Fruit fly (Drosophila melanogaster) whole organism, wandering third instar larva: ENCODE results near the gene arg.

ENCODE experiments used
- Abd-B ChIP-seq: fragments of >200 bp; optimal IDR thresholded peaks from 2 replicates; lab custom pipeline; 2017; ENCODE audit warnings: missing biosample characterization, missing genetic modification characterization
- CG32264 ChIP-seq: fragments of 200-800 bp; sonication (Bioruptor generic); optimal IDR thresholded peaks from 2 replicates; lab custom pipeline; 2016; ENCODE audit warnings: missing biosample characterization, missing genetic modification characterization
- CG9705 ChIP-seq: fragments of 200-800 bp; sonication (Bioruptor generic); optimal IDR thresholded peaks from 2 replicates; lab custom pipeline; 2018; ENCODE audit warnings: missing biosample characterization, mild to moderate bottlenecking, missing genetic modification characterization
- CrebA ChIP-seq: fragments of 200-800 bp; sonication (Bioruptor generic); optimal IDR thresholded peaks from 2 replicates; lab custom pipeline; 2016; ENCODE audit warnings: missing biosample characterization, mild to moderate bottlenecking, missing genetic modification characterization, borderline replicate concordance
- Dfd ChIP-seq: fragments of >200 bp; optimal IDR thresholded peaks from 2 replicates; lab custom pipeline; 2017; ENCODE audit warnings: missing biosample characterization, missing genetic modification characterization
- Dif ChIP-seq: fragments of 200-275, 200-300 bp; sonication (Bioruptor generic); optimal IDR thresholded peaks from 2 replicates; lab custom pipeline; 2018; ENCODE audit warnings: missing biosample characterization, missing genetic modification characterization; ENCODE audit not compliant: partially characterized antibody
- GATAd ChIP-seq: sonication (Bioruptor generic); optimal IDR thresholded peaks from 2 replicates; lab custom pipeline; 2016; ENCODE audit warnings: missing biosample characterization, missing genetic modification characterization
- HLH106 ChIP-seq: fragments of 200-800 bp; optimal IDR thresholded peaks from 3 replicates; lab custom pipeline; 2019; ENCODE audit warnings: missing biosample characterization, mild to moderate bottlenecking, missing genetic modification characterization, moderate library complexity
- Hnf4 ChIP-seq: fragments of 200-800 bp; sonication (Bioruptor generic); optimal IDR thresholded peaks from 2 replicates; lab custom pipeline; 2016; ENCODE audit warnings: missing biosample characterization, mild to moderate bottlenecking, missing genetic modification characterization
- Hr78 ChIP-seq: fragments of >200 bp; optimal IDR thresholded peaks from 2 replicates; lab custom pipeline; 2017; ENCODE audit warnings: missing biosample characterization, missing genetic modification characterization
- Hr83 ChIP-seq: fragments of 200-300 bp; sonication (Bioruptor generic); optimal IDR thresholded peaks from 2 replicates; lab custom pipeline; 2016; ENCODE audit warnings: missing biosample characterization, mild to moderate bottlenecking, missing genetic modification characterization, moderate library complexity; ENCODE audit not compliant: poor library complexity, severe bottlenecking
- Jra ChIP-seq: sonication (Bioruptor generic); optimal IDR thresholded peaks from 2 replicates; lab custom pipeline; 2016; ENCODE audit warnings: missing biosample characterization, missing genetic modification characterization
- Mio ChIP-seq: sonication (Bioruptor generic); optimal IDR thresholded peaks from 2 replicates; lab custom pipeline; 2016; ENCODE audit warnings: missing biosample characterization, missing genetic modification characterization
- Myc ChIP-seq: fragments of >200 bp; optimal IDR thresholded peaks from 2 replicates; lab custom pipeline; 2017
- N ChIP-seq: fragments of >200 bp; optimal IDR thresholded peaks from 2 replicates; lab custom pipeline; 2018; ENCODE audit warnings: missing biosample characterization, missing external identifiers, missing genetic modification characterization
- OdsH ChIP-seq: fragments of 200-800 bp; sonication (Bioruptor generic); optimal IDR thresholded peaks from 2 replicates; lab custom pipeline; 2016; ENCODE audit warnings: missing biosample characterization, mild to moderate bottlenecking, missing genetic modification characterization
- Rel ChIP-seq, 2 experiments: fragments of 200-800 bp; sonication (Bioruptor generic) in 1 of 2; optimal IDR thresholded peaks; 2 replicates in 1 of 2; 3 replicates in 1 of 2; lab custom pipeline; 2016 to 2019; ENCODE audit warnings: mild to moderate bottlenecking in 2 of 2, missing biosample characterization in 2 of 2, missing genetic modification characterization in 2 of 2, moderate library complexity in 1 of 2
- Sp1 ChIP-seq: fragments of 200-800 bp; sonication (Bioruptor generic); optimal IDR thresholded peaks from 3 replicates; lab custom pipeline; 2019; ENCODE audit warnings: missing biosample characterization, mild to moderate bottlenecking, missing genetic modification characterization, moderate library complexity
- Vsx2 ChIP-seq: fragments of 200-300, 225-300 bp; sonication (Bioruptor generic); optimal IDR thresholded peaks from 2 replicates; lab custom pipeline; 2018; ENCODE audit warnings: missing biosample characterization, missing genetic modification characterization; ENCODE audit not compliant: partially characterized antibody
- br ChIP-seq: fragments of 200-800 bp; sonication (Bioruptor generic); optimal IDR thresholded peaks from 2 replicates; lab custom pipeline; 2016; ENCODE audit warnings: missing biosample characterization, missing genetic modification characterization
- brk ChIP-seq: fragments of 200-800 bp; sonication (Bioruptor generic); optimal IDR thresholded peaks from 2 replicates; lab custom pipeline; 2016; ENCODE audit warnings: missing biosample characterization, mild to moderate bottlenecking, missing genetic modification characterization
- dl ChIP-seq, 2 experiments: fragments of 175-275, 200-275 bp in 1 of 2; fragments of 200-275 bp in 1 of 2; sonication (Bioruptor generic); optimal IDR thresholded peaks; lab custom pipeline; 2018; ENCODE audit warnings: mild to moderate bottlenecking in 2 of 2, missing biosample characterization in 2 of 2, missing genetic modification characterization in 2 of 2, moderate library complexity in 2 of 2; ENCODE audit not compliant: partially characterized antibody in 2 of 2, insufficient read depth in 1 of 2
- dmrt93B ChIP-seq: fragments of 200-800 bp; sonication (Bioruptor generic); optimal IDR thresholded peaks from 2 replicates; lab custom pipeline; 2018; ENCODE audit warnings: missing biosample characterization, mild to moderate bottlenecking, missing genetic modification characterization
- dsf ChIP-seq: sonication (Bioruptor generic); optimal IDR thresholded peaks from 2 replicates; lab custom pipeline; 2016; ENCODE audit warnings: missing biosample characterization, missing genetic modification characterization, borderline replicate concordance
- ey ChIP-seq: fragments of 200-800 bp; sonication (Bioruptor generic); optimal IDR thresholded peaks from 2 replicates; lab custom pipeline; 2016; ENCODE audit warnings: missing biosample characterization, missing genetic modification characterization
- foxo ChIP-seq, 2 experiments: fragments of 200-800 bp; sonication (Bioruptor generic); optimal IDR thresholded peaks; 2 replicates in 1 of 2; 3 replicates in 1 of 2; lab custom pipeline; 2016 to 2017; ENCODE audit warnings: missing biosample characterization in 2 of 2, missing genetic modification characterization in 2 of 2
- fru ChIP-seq: fragments of 200-800 bp; sonication (Bioruptor generic); optimal IDR thresholded peaks from 3 replicates; lab custom pipeline; 2016; ENCODE audit warnings: missing biosample characterization, mild to moderate bottlenecking, missing genetic modification characterization
- h ChIP-seq: fragments of 200-800 bp; sonication (Bioruptor generic); optimal IDR thresholded peaks from 3 replicates; lab custom pipeline; 2016; ENCODE audit warnings: missing biosample characterization, mild to moderate bottlenecking, missing genetic modification characterization
- jim ChIP-seq: fragments of 175-275, 200-325 bp; sonication (Bioruptor generic); optimal IDR thresholded peaks from 2 replicates; lab custom pipeline; 2016; ENCODE audit warnings: missing biosample characterization, mild to moderate bottlenecking, missing genetic modification characterization
- lola ChIP-seq: fragments of >200 bp; optimal IDR thresholded peaks from 2 replicates; lab custom pipeline; 2017; ENCODE audit warnings: missing biosample characterization, missing genetic modification characterization
- pan ChIP-seq: fragments of >200 bp; optimal IDR thresholded peaks from 2 replicates; lab custom pipeline; 2017
- psq ChIP-seq: fragments of 200-800 bp; sonication (Bioruptor generic); optimal IDR thresholded peaks from 3 replicates; lab custom pipeline; 2017; ENCODE audit warnings: missing biosample characterization, mild to moderate bottlenecking, missing genetic modification characterization, moderate library complexity
- rgr ChIP-seq: fragments of 200-800 bp; sonication (Bioruptor generic); optimal IDR thresholded peaks from 3 replicates; lab custom pipeline; 2016; ENCODE audit warnings: missing biosample characterization, mild to moderate bottlenecking, missing genetic modification characterization
- sage ChIP-seq: fragments of 200-800 bp; sonication (Bioruptor generic); optimal IDR thresholded peaks from 2 replicates; lab custom pipeline; 2016; ENCODE audit warnings: missing biosample characterization, mild to moderate bottlenecking, missing genetic modification characterization
- sv ChIP-seq: fragments of 200-800 bp; sonication (Bioruptor generic); optimal IDR thresholded peaks from 3 replicates; lab custom pipeline; 2016; ENCODE audit warnings: missing biosample characterization, missing genetic modification characterization
- tai ChIP-seq: sonication (Bioruptor generic); optimal IDR thresholded peaks from 2 replicates; lab custom pipeline; 2016; ENCODE audit warnings: missing biosample characterization, missing genetic modification characterization
- usp ChIP-seq: fragments of >200 bp; optimal IDR thresholded peaks from 2 replicates; lab custom pipeline; 2017; ENCODE audit warnings: missing biosample characterization, missing genetic modification characterization
- woc ChIP-seq: sonication (Bioruptor generic); optimal IDR thresholded peaks from 2 replicates; lab custom pipeline; 2016; ENCODE audit warnings: missing biosample characterization, mild to moderate bottlenecking, missing genetic modification characterization

arg gene

DNA sequence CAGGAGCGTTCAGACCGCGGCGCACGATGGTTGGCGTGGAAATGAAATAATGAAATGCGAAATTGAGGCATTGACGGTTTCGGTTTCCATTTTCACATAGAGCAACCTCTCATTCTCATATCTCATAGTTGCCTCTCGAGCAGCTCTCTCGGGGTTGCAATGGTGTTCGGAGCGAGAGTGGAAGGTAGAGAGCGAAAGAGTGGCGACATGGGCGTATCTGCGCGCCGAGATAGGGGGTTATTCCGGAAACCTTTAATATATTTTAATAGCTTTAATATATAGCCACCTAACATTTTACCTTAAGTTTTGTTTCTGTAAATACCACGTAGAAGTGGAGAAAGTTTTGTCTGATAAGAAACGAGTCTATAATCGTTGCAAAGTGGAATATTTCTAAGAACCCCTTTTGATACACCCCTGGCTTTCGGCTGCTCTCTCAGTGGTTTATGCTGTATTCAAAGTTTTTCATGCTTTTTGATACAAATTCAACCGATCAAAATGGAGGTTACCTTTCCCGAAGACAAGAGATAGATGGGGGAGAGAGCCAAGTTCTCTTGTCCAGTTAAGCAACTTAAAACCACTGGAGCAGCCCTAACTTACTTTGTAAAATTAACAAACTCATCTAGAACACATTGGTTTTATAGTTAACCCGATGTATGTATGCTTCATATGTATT is 14.1 kb downstream of the arg start, which contains the start of gene elav:
Gene elav, minus strand, starts transcription at position 48 of the 673 bp plus-strand sequence.
- TF ChIP-seq Sp1 (GFP tag; lab: Kevin White, UChicago) (peak; percentile 99), fru (GFP tag; lab: Kevin White, UChicago) (peak; percentile 98), Myc (lab: Kevin White, UChicago) (no peak), Dfd (no peak), N (GFP tag; lab: Kevin White, UChicago) (no peak), CG32264 (GFP tag; lab: Kevin White, UChicago) (peak; percentile 88), Hr78 (no peak), Vsx2 (GFP tag; lab: Kevin White, UChicago) (no peak), Mio (GFP tag; lab: Kevin White, UChicago) (peak; percentile 73), Jra (GFP tag; lab: Kevin White, UChicago) (peak; percentile 82), tai (no peak), h (peak; percentile 99), Abd-B (GFP tag; lab: Kevin White, UChicago) (no peak), sage (GFP tag; lab: Kevin White, UChicago) (peak; percentile 93), lola (GFP tag; lab: Kevin White, UChicago) (no peak), dl (GFP tag; optimal IDR thresholded peaks at IDR 0.05; lab: Kevin White, UChicago; ENCODE audit: insufficient read depth in 1 of 2, partially characterized antibody in 2 of 2) (peak; percentile 61 to 88), brk (GFP tag; lab: Kevin White, UChicago) (peak; percentile 95), HLH106 (tag; lab: Kevin White, UChicago) (peak; percentile 99), Hr83 (peak; percentile 49), CrebA (GFP tag; lab: Kevin White, UChicago) (no peak), Rel (GFP tag; optimal IDR thresholded peaks at IDR 0.05; lab: Kevin White, UChicago) (peak; percentile 93), Rel (tag; optimal IDR thresholded peaks at IDR 0.05; lab: Kevin White, UChicago) (peak; percentile 92), usp (no peak), GATAd (peak; percentile 58), OdsH (GFP tag; lab: Kevin White, UChicago) (peak; percentile 98), br (GFP tag; lab: Kevin White, UChicago) (peak; percentile 98), ey (GFP tag; lab: Kevin White, UChicago) (peak; percentile 98), psq (GFP tag; lab: Kevin White, UChicago) (peak; percentile 94), dmrt93B (GFP tag; lab: Kevin White, UChicago) (peak; percentile 97), pan (lab: Kevin White, UChicago) (no peak), woc (GFP tag; lab: Kevin White, UChicago) (peak; percentile 94), rgr (GFP tag; lab: Kevin White, UChicago) (peak; percentile 98), CG9705 (peak; percentile 99), dsf (GFP tag; lab: Kevin White, UChicago) (peak; percentile 84), Hnf4 (GFP tag; lab: Kevin White, UChicago) (peak; percentile 95), foxo (GFP tag; optimal IDR thresholded peaks at IDR 0.05; lab: Kevin White, UChicago) (peak; percentile 65 to 99), sv (GFP tag; lab: Kevin White, UChicago) (peak; percentile 98), Dif (GFP tag; lab: Kevin White, UChicago) (peak; percentile 75), jim (GFP tag; lab: Kevin White, UChicago) (no peak)

DNA sequence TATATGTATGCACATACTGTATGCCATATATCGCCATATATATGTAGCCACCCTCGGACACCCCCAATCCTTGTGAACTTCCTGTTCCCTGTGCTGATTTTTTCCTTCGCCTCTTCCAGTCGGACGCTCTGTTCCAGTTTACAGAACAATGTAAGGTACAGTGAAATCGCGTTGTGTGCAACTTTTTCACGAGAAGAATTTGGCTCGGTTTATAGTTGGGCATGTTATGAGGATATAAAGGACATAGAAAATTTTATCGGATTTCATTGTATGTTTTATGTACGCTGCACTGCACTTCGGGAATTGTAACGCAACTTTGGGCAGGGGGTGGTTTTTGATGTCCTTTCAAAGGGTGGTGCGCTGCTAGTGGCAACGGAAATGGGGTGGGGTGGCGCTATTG is 15.1 kb downstream of the arg start:
- no peak for TF ChIP-seq pan (lab: Kevin White, UChicago)
- peak; percentile 12 for TF ChIP-seq h
- TF ChIP-seq woc (GFP tag; lab: Kevin White, UChicago): peak; percentile 49
- peak; percentile 2 for TF ChIP-seq fru (GFP tag; lab: Kevin White, UChicago)
- TF ChIP-seq HLH106 (tag; lab: Kevin White, UChicago): peak; percentile 16
- TF ChIP-seq Rel (GFP tag; optimal IDR thresholded peaks at IDR 0.05; lab: Kevin White, UChicago): no peak
- no peak for TF ChIP-seq Rel (tag; optimal IDR thresholded peaks at IDR 0.05; lab: Kevin White, UChicago)
- no peak for TF ChIP-seq CrebA (GFP tag; lab: Kevin White, UChicago)
- peak in 1 of 2 experiments; percentile 20 for TF ChIP-seq foxo (GFP tag; optimal IDR thresholded peaks at IDR 0.05; lab: Kevin White, UChicago)
